Worm (Caenorhabditis elegans) whole organism, L2 larva: ENCODE results near the gene F10B5.2.

ENCODE experiments used
- F13H6.1 ChIP-seq: sonication (generic microtip); optimal IDR thresholded peaks from 2 replicates; lab custom pipeline; 2016; ENCODE audit warnings: missing genetic modification characterization, missing compliant biosample characterization
- R02D3.7 ChIP-seq: fragments of 150-350 bp; optimal IDR thresholded peaks from 2 replicates; lab custom pipeline; 2014; ENCODE audit warnings: missing biosample characterization, missing genetic modification characterization
- alr-1 ChIP-seq: fragments of 150-350 bp; optimal IDR thresholded peaks from 2 replicates; lab custom pipeline; 2014; ENCODE audit warnings: missing biosample characterization, missing genetic modification characterization
- ama-1 ChIP-seq: fragments of 150-350 bp; optimal IDR thresholded peaks from 2 replicates; lab custom pipeline; 2018; ENCODE audit warnings: inconsistent platforms
- elt-1 ChIP-seq: fragments of 150-350 bp; optimal IDR thresholded peaks from 2 replicates; lab custom pipeline; 2014; ENCODE audit warnings: missing biosample characterization, missing genetic modification characterization
- lin-11 ChIP-seq: fragments of 150-350 bp; sonication (generic microtip); optimal IDR thresholded peaks from 2 replicates; lab custom pipeline; 2014; ENCODE audit warnings: missing biosample characterization, missing genetic modification characterization, inconsistent platforms, mixed read lengths
- mdl-1 ChIP-seq, 2 experiments: fragments of 150-350 bp in 1 of 2; sonication (generic microtip) in 1 of 2; optimal IDR thresholded peaks; 2 replicates each; lab custom pipeline; 2017; ENCODE audit warnings: missing biosample characterization in 2 of 2, missing genetic modification characterization in 2 of 2
- nhr-237 ChIP-seq: fragments of 150-350 bp; optimal IDR thresholded peaks from 2 replicates; lab custom pipeline; 2014; ENCODE audit warnings: missing biosample characterization, missing genetic modification characterization
- nhr-25 ChIP-seq: fragments of 150-350 bp; sonication (generic microtip); optimal IDR thresholded peaks from 3 replicates; lab custom pipeline; 2014; ENCODE audit warnings: missing biosample characterization, missing genetic modification characterization
- unc-62 ChIP-seq: fragments of 150-350 bp; optimal IDR thresholded peaks from 2 replicates; lab custom pipeline; 2014; ENCODE audit warnings: missing biosample characterization, missing genetic modification reagents, missing genetic modification characterization
- zag-1 ChIP-seq: fragments of 150-350 bp; optimal IDR thresholded peaks from 2 replicates; lab custom pipeline; 2014; ENCODE audit warnings: missing biosample characterization, missing genetic modification characterization

DNA sequence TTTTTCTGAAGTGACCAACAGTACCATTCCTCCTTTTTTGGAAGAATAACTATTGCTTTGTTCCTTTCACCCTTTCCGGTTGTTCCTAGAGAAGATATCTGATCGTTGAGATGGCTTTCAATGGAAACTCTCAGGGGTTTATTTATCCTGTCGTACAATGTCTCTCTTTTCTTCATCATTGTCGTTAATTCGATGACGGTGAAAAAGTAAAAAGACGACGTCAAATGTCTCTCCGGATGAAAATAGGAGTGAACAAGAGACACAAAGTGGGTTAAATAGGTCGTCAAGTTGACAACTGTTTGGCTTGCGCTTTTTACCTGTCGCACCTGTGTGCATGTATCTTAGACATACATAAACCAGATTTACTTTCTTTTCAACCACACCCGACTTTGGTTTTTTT lies 49.4 kb downstream of the F10B5.2 start:
- TF ChIP-seq ama-1 (lab: Kevin White, UChicago) (no peak), R02D3.7 (no peak), nhr-25 (no peak), nhr-237 (tag; lab: Kevin White, UChicago) (no peak), mdl-1 (tag; optimal IDR thresholded peaks at IDR 0.05; lab: Kevin White, UChicago) (no peak), alr-1 (tag; lab: Kevin White, UChicago) (no peak), unc-62 (no peak), F13H6.1 (tag; lab: Kevin White, UChicago) (no peak), zag-1 (tag; lab: Kevin White, UChicago) (no peak), elt-1 (tag; lab: Kevin White, UChicago) (no peak), lin-11 (tag; lab: Kevin White, UChicago) (no peak)
